Worm (Caenorhabditis elegans) whole organism, L2 larva: Measurements from ENCODE around the gene F49C12.6.
"Not testable (repeated sequence)": the region's sequence is repeated elsewhere in the genome, so short reads cannot be mapped to it uniquely, and the experiment has no call there.

Source experiments
- R02D3.7 ChIP-seq: fragments of 150-350 bp; optimal IDR thresholded peaks from 2 replicates; lab custom pipeline; 2014; ENCODE audit warnings: missing biosample characterization, missing genetic modification characterization
- Y55F3AM.14 ChIP-seq: fragments of 200-800 bp; sonication (Bioruptor generic); optimal IDR thresholded peaks from 2 replicates; lab custom pipeline; 2018; ENCODE audit warnings: mild to moderate bottlenecking, missing genetic modification characterization, missing compliant biosample characterization
- ZK546.5 ChIP-seq: sonication (generic microtip); optimal IDR thresholded peaks from 2 replicates; lab custom pipeline; 2017; ENCODE audit warnings: missing biosample characterization, missing genetic modification characterization
- alr-1 ChIP-seq: fragments of 150-350 bp; optimal IDR thresholded peaks from 2 replicates; lab custom pipeline; 2014; ENCODE audit warnings: missing biosample characterization, missing genetic modification characterization
- ama-1 ChIP-seq: fragments of 150-350 bp; optimal IDR thresholded peaks from 2 replicates; lab custom pipeline; 2018; ENCODE audit warnings: inconsistent platforms
- blmp-1 ChIP-seq: sonication (generic microtip); optimal IDR thresholded peaks from 2 replicates; lab custom pipeline; 2017; ENCODE audit warnings: missing genetic modification characterization, mild to moderate bottlenecking, missing compliant biosample characterization, antibody characterized with exemption, moderate library complexity; ENCODE audit not compliant: insufficient read depth
- ceh-16 ChIP-seq: fragments of 150-350 bp; optimal IDR thresholded peaks from 2 replicates; lab custom pipeline; 2014; ENCODE audit warnings: missing biosample characterization, missing genetic modification characterization
- crh-2 ChIP-seq: sonication (generic microtip); optimal IDR thresholded peaks from 2 replicates; lab custom pipeline; 2017; ENCODE audit warnings: missing biosample characterization, missing genetic modification characterization
- dmd-4 ChIP-seq: sonication (generic microtip); optimal IDR thresholded peaks from 2 replicates; lab custom pipeline; 2017; ENCODE audit warnings: missing biosample characterization, missing genetic modification characterization
- egl-27 ChIP-seq: sonication (generic microtip); optimal IDR thresholded peaks from 3 replicates; lab custom pipeline; 2017; ENCODE audit warnings: missing biosample characterization, missing genetic modification reagents, missing genetic modification characterization
- fos-1 ChIP-seq: fragments of 150-350 bp; optimal IDR thresholded peaks from 2 replicates; lab custom pipeline; 2014; ENCODE audit warnings: missing biosample characterization, missing genetic modification characterization
- gmeb-1 ChIP-seq: fragments of 150-350 bp; optimal IDR thresholded peaks from 2 replicates; lab custom pipeline; 2014; ENCODE audit warnings: missing biosample characterization, missing genetic modification characterization
- lin-11 ChIP-seq: fragments of 150-350 bp; sonication (generic microtip); optimal IDR thresholded peaks from 2 replicates; lab custom pipeline; 2014; ENCODE audit warnings: missing biosample characterization, missing genetic modification characterization, inconsistent platforms, mixed read lengths
- lin-13 ChIP-seq: fragments of 150-350 bp; optimal IDR thresholded peaks from 2 replicates; lab custom pipeline; 2014; ENCODE audit warnings: missing biosample characterization, missing genetic modification reagents, missing genetic modification characterization
- lin-39 ChIP-seq: fragments of 150-350 bp; optimal IDR thresholded peaks from 2 replicates; lab custom pipeline; 2014; ENCODE audit warnings: missing biosample characterization, missing genetic modification reagents, missing genetic modification characterization
- lsy-2 ChIP-seq, 2 experiments: fragments of 150-350 bp in 1 of 2; sonication (generic microtip) in 1 of 2; optimal IDR thresholded peaks; 2 replicates each; lab custom pipeline; 2014 to 2017; ENCODE audit warnings: missing biosample characterization in 2 of 2, missing genetic modification characterization in 2 of 2
- mab-5 ChIP-seq: fragments of 150-350 bp; optimal IDR thresholded peaks from 2 replicates; lab custom pipeline; 2014; ENCODE audit warnings: missing biosample characterization, missing genetic modification characterization
- mbf-1 ChIP-seq: sonication (generic microtip); optimal IDR thresholded peaks from 2 replicates; lab custom pipeline; 2017; ENCODE audit warnings: missing biosample characterization, missing genetic modification characterization
- mdl-1 ChIP-seq, 2 experiments: fragments of 150-350 bp in 1 of 2; sonication (generic microtip) in 1 of 2; optimal IDR thresholded peaks; 2 replicates each; lab custom pipeline; 2017; ENCODE audit warnings: missing biosample characterization in 2 of 2, missing genetic modification characterization in 2 of 2
- nhr-10 ChIP-seq: sonication (generic microtip); optimal IDR thresholded peaks from 2 replicates; lab custom pipeline; 2017; ENCODE audit warnings: missing biosample characterization, missing genetic modification characterization
- nhr-129 ChIP-seq: fragments of 150-350 bp; optimal IDR thresholded peaks from 2 replicates; lab custom pipeline; 2014; ENCODE audit warnings: missing biosample characterization, missing genetic modification characterization
- nhr-21 ChIP-seq: fragments of 150-350 bp; optimal IDR thresholded peaks from 2 replicates; lab custom pipeline; 2014; ENCODE audit warnings: missing biosample characterization, missing genetic modification characterization
- nhr-23 ChIP-seq: fragments of 150-350 bp; optimal IDR thresholded peaks from 2 replicates; lab custom pipeline; 2014; ENCODE audit warnings: missing biosample characterization, missing genetic modification reagents, missing genetic modification characterization
- nhr-237 ChIP-seq: fragments of 150-350 bp; optimal IDR thresholded peaks from 2 replicates; lab custom pipeline; 2014; ENCODE audit warnings: missing biosample characterization, missing genetic modification characterization
- nhr-25 ChIP-seq: fragments of 150-350 bp; sonication (generic microtip); optimal IDR thresholded peaks from 3 replicates; lab custom pipeline; 2014; ENCODE audit warnings: missing biosample characterization, missing genetic modification characterization
- nhr-6 ChIP-seq: fragments of 150-350 bp; optimal IDR thresholded peaks from 2 replicates; lab custom pipeline; 2014; ENCODE audit warnings: missing biosample characterization, missing genetic modification characterization
- nhr-77 ChIP-seq: fragments of 150-350 bp; optimal IDR thresholded peaks from 2 replicates; lab custom pipeline; 2014; ENCODE audit warnings: missing biosample characterization, missing genetic modification characterization
- skn-1 ChIP-seq: sonication (generic microtip); optimal IDR thresholded peaks from 2 replicates; lab custom pipeline; 2017; ENCODE audit warnings: missing biosample characterization, missing genetic modification characterization
- sma-3 ChIP-seq: sonication (generic microtip); optimal IDR thresholded peaks from 2 replicates; lab custom pipeline; 2016; ENCODE audit warnings: missing genetic modification reagents, missing genetic modification characterization, missing compliant biosample characterization
- sma-9 ChIP-seq, 2 experiments: fragments of 150-350 bp in 1 of 2; sonication (generic microtip) in 1 of 2; optimal IDR thresholded peaks; 2 replicates each; lab custom pipeline; 2014 to 2016; ENCODE audit warnings: missing genetic modification characterization in 2 of 2, mild to moderate bottlenecking in 1 of 2, missing biosample characterization in 1 of 2, missing compliant biosample characterization in 1 of 2, missing genetic modification reagents in 1 of 2, moderate library complexity in 1 of 2
- unc-62 ChIP-seq: fragments of 150-350 bp; optimal IDR thresholded peaks from 2 replicates; lab custom pipeline; 2014; ENCODE audit warnings: missing biosample characterization, missing genetic modification reagents, missing genetic modification characterization
- zag-1 ChIP-seq: fragments of 150-350 bp; optimal IDR thresholded peaks from 2 replicates; lab custom pipeline; 2014; ENCODE audit warnings: missing biosample characterization, missing genetic modification characterization
- ztf-11 ChIP-seq: sonication (generic microtip); optimal IDR thresholded peaks from 2 replicates; lab custom pipeline; 2017; ENCODE audit warnings: missing biosample characterization, missing genetic modification characterization
- ztf-4 ChIP-seq: fragments of 150-350 bp; optimal IDR thresholded peaks from 2 replicates; lab custom pipeline; 2014; ENCODE audit warnings: missing biosample characterization, missing genetic modification characterization

The F49C12.6 gene

DNA sequence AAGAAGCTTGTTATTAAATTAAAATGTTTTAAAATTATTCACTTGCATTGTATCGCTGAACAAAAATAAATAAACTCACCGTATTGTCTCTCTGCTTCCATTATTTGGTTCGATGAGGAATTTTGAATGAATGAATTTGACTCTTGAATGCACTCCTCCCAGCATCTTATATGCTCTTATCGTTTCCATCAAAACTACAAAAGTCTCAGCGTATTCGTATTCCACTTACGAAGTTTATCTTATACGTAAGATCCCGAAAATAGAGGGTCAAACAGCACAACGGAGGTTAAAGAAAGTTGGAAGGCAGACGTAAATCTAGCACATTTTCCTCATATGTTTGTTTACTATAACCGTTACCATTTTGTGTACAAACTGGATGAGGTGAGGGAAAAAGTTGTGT lies 22.6 kb downstream of the F49C12.6 start, which contains the start of gene nhr-267:
TSS of gene nhr-267 (minus strand) at position 101 of the 400 bp plus-strand sequence.
- TF ChIP-seq ztf-4; nhr-23 (tag; lab: Kevin White, UChicago); ama-1 (lab: Kevin White, UChicago): not testable (repeated sequence)

DNA sequence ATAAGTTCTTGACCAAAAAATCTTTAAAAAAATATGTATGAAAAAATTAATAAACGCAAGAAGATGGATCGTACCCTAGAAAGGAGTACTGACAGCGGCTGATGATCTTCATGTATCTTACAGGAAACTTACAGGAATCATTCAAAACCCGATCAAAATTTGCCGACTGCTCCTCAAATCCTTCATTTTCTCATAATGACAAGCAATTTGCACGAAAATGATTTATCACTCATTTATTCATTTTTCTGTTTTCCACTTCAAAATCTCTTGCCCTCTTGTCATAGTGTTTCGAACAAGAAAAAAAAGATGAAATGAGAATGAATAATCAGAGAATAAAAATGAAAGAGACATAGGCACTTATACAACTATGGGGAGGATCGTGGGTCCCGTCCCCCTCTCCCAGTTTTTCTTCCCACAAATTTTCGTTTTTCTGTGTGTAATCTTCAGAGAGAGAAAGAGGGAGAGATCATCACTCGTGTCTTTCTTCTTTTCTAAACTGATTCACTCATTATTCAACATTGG lies 34.8 kb downstream of the F49C12.6 start, which contains the start of gene nmy-3:
TSS of gene nmy-3 (plus strand) at position 472 of the 522 bp plus-strand sequence.
- TF ChIP-seq dmd-4 (tag; lab: Kevin White, UChicago): no peak
- no peak for TF ChIP-seq fos-1 (tag; lab: Kevin White, UChicago)
- TF ChIP-seq nhr-129: no peak
- TF ChIP-seq gmeb-1: no peak
- no peak for TF ChIP-seq alr-1 (tag; lab: Kevin White, UChicago)
- TF ChIP-seq lin-11 (tag; lab: Kevin White, UChicago): no peak
- TF ChIP-seq nhr-25 (tag; lab: Kevin White, UChicago): no peak
- no peak for TF ChIP-seq blmp-1 (tag; lab: Kevin White, UChicago)
- no peak for TF ChIP-seq mbf-1 (tag; lab: Kevin White, UChicago)
- TF ChIP-seq ztf-11 (tag; lab: Kevin White, UChicago): no peak
- no peak for TF ChIP-seq ceh-16
- no peak for TF ChIP-seq nhr-237 (tag; lab: Kevin White, UChicago)
- no peak for TF ChIP-seq sma-9 (GFP tag; optimal IDR thresholded peaks at IDR 0.05; lab: Kevin White, UChicago)
- no peak for TF ChIP-seq sma-9 (tag; optimal IDR thresholded peaks at IDR 0.05; lab: Kevin White, UChicago)
- no peak for TF ChIP-seq zag-1
- TF ChIP-seq sma-3 (GFP tag; lab: Kevin White, UChicago): no peak
- no peak for TF ChIP-seq skn-1 (tag; lab: Kevin White, UChicago)
- no peak for TF ChIP-seq crh-2
- no peak for TF ChIP-seq lin-13 (GFP tag; lab: Kevin White, UChicago)

DNA sequence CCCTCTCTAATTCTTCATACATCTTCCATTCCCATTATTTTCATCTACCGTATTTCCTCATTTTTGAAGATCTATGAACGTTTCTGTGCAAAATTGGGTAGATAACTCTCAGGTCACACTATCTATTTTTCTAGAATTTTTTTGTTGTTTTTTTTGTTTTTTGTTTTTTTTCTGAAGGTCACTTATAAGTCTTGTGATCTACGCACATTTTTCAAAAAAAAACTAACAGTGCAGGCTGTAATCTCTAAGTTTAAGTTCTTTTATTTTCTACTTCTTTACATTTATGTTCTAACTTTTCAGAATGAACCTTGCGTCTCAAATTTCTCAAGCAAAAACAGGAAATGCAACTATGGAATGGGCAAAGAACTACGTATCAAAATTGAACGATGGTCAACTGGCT lies 39.1 kb downstream of the F49C12.6 start, which contains the start of gene flh-3:
TSS of gene flh-3 (plus strand) at position 301 of the 400 bp plus-strand sequence.
- no peak for TF ChIP-seq Y55F3AM.14 (GFP tag; lab: Kevin White, UChicago)
- TF ChIP-seq nhr-129: no peak
- TF ChIP-seq nhr-10 (tag; lab: Kevin White, UChicago): no peak
- TF ChIP-seq mbf-1 (tag; lab: Kevin White, UChicago): no peak
- TF ChIP-seq unc-62 (GFP tag; lab: Kevin White, UChicago): no peak
- no peak for TF ChIP-seq mab-5 (tag; lab: Kevin White, UChicago)
- no peak for TF ChIP-seq ztf-4
- no peak for TF ChIP-seq nhr-6 (tag; lab: Kevin White, UChicago)
- TF ChIP-seq mdl-1 (tag; optimal IDR thresholded peaks at IDR 0.05; lab: Kevin White, UChicago): no peak
- TF ChIP-seq nhr-77 (tag; lab: Kevin White, UChicago): no peak
- TF ChIP-seq ZK546.5 (tag; lab: Kevin White, UChicago): no peak

DNA sequence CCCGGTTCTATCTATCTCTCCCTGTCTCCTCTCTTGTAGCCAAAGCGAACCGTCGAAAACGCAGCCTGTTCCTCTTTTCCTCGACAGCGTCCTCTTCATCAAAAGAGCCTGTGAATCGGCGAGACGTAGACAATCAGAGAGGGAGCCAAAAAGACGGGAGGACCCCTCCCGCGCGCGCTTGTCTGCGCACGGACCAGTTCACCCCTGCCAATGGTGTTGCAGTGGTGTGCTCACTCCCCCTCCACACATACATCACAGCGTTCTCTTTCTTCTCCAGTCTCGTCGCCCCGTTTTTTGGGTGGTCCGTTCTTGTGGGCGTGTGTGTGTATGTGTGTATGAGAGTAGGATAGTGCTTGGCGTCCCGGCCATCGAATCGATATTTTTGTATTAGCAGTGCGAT lies 40.0 kb downstream of the F49C12.6 start:
- TF ChIP-seq egl-27: no peak
- no peak for TF ChIP-seq alr-1 (tag; lab: Kevin White, UChicago)
- no peak for TF ChIP-seq lin-39 (tag; lab: Kevin White, UChicago)
- no peak for TF ChIP-seq ceh-16
- TF ChIP-seq gmeb-1: no peak
- no peak for TF ChIP-seq nhr-21
- no peak for TF ChIP-seq ZK546.5 (tag; lab: Kevin White, UChicago)
- no peak for TF ChIP-seq dmd-4 (tag; lab: Kevin White, UChicago)
- no peak for TF ChIP-seq mdl-1 (tag; optimal IDR thresholded peaks at IDR 0.05; lab: Kevin White, UChicago)
- TF ChIP-seq R02D3.7 (tag; lab: Kevin White, UChicago): no peak
- TF ChIP-seq lsy-2 (tag; optimal IDR thresholded peaks at IDR 0.05; lab: Kevin White, UChicago): no peak
- no peak for TF ChIP-seq nhr-6 (tag; lab: Kevin White, UChicago)
- no peak for TF ChIP-seq ztf-11 (tag; lab: Kevin White, UChicago)
- no peak for TF ChIP-seq sma-3 (GFP tag; lab: Kevin White, UChicago)
- no peak for TF ChIP-seq lin-11 (tag; lab: Kevin White, UChicago)
- TF ChIP-seq, all 48 proteins: peak for 0
